Fruit fly (Drosophila melanogaster): ENCODE measurements around the gene CG12617.
A peak's percentile ranks its signal among the peaks of the same experiment; 100 is the strongest.

Gene CG12617

DNA sequence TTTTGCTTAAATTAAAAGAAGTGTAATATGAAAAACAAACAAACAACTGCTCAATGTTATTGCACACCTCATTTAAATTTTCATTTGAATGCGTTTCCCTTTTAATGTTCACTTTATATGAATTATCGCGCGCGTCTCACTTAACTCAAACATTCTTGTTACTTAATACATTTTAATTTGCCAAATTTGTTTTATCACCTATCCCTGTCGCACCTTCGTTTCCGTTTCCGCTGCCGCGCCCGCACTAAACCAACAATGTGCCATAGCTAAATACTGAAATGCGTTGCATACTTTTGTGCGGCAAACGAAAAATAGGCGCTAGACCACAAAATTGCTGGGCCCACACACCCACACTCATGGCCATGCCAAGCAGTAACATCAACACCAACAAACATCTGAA is 7.3 kb upstream of the CG12617 start (continued):
- TF ChIP-seq Oli (tag; optimal IDR thresholded peaks at IDR 0.05), result peak; percentile 45
- TF ChIP-seq CG31441 (GFP tag; IDR thresholded peaks at IDR 0.05), result 0 out of 2 replicates have a peak, but pooled peaks have one; percentile 43
- no peak for TF ChIP-seq Adf1 (GFP tag; IDR thresholded peaks at IDR 0.05)
- TF ChIP-seq HLH54F (GFP tag; optimal IDR thresholded peaks at IDR 0.05), result peak; percentile 15
- TF ChIP-seq bab2 (GFP tag; optimal IDR thresholded peaks at IDR 0.05), result no peak
- TF ChIP-seq CG6683 (GFP tag; optimal IDR thresholded peaks at IDR 0.05), result no peak
- TF ChIP-seq CG11456 (GFP tag; IDR thresholded peaks at IDR 0.05), result peak; percentile 80
- TF ChIP-seq ken (GFP tag; IDR thresholded peaks at IDR 0.05), result peak; percentile 50; the same call in 2 of the 3 replicates
- TF ChIP-seq Opbp (GFP tag; IDR thresholded peaks at IDR 0.05; ENCODE audit: partially characterized antibody), result no peak
- no peak for TF ChIP-seq Chrac-16 (GFP tag; optimal IDR thresholded peaks at IDR 0.05)
- TF ChIP-seq CG6254 (GFP tag; optimal IDR thresholded peaks at IDR 0.05), result peak; percentile 67
- peak; percentile 28 to 39 for TF ChIP-seq chif (GFP tag; optimal IDR thresholded peaks at IDR 0.05)
- TF ChIP-seq Meics (GFP tag; optimal IDR thresholded peaks at IDR 0.05), result peak; percentile 67
- TF ChIP-seq disco-r (GFP tag; optimal IDR thresholded peaks at IDR 0.05), result peak; percentile 15
- TF ChIP-seq danr (GFP tag; IDR thresholded peaks at IDR 0.05), result 0 out of 2 replicates have a peak, but pooled peaks have one; percentile 46
- no peak for TF ChIP-seq hkb (optimal IDR thresholded peaks at IDR 0.05)
- peak; percentile 56 for TF ChIP-seq hkb (GFP tag; IDR thresholded peaks at IDR 0.05)
- TF ChIP-seq Ets65A (GFP tag), result no peak
- TF ChIP-seq CG11560 (tag; IDR thresholded peaks at IDR 0.05), result no peak
- no peak for TF ChIP-seq CG15696 (tag; optimal IDR thresholded peaks at IDR 0.05)
- no peak for TF ChIP-seq CG16813 (GFP tag; IDR thresholded peaks at IDR 0.05; ENCODE audit: partially characterized antibody)
- no peak for TF ChIP-seq CG10959 (GFP tag; IDR thresholded peaks at IDR 0.05)
- no peak for TF ChIP-seq CG13894 (tag; optimal IDR thresholded peaks at IDR 0.05)
- peak; percentile 14 for TF ChIP-seq CG8281 (tag; optimal IDR thresholded peaks at IDR 0.05)
- peak; percentile 67 for TF ChIP-seq CG3065 (GFP tag; optimal IDR thresholded peaks at IDR 0.05)
- TF ChIP-seq CG12391 (tag; optimal IDR thresholded peaks at IDR 0.05), result peak; percentile 55
- TF ChIP-seq sna (GFP tag; IDR thresholded peaks at IDR 0.05; ENCODE audit: partially characterized antibody), result no peak
- no peak for TF ChIP-seq CG14014 (GFP tag; IDR thresholded peaks at IDR 0.05)
- no peak for TF ChIP-seq chinmo (GFP tag; IDR thresholded peaks at IDR 0.05; ENCODE audit: partially characterized antibody)
- TF ChIP-seq knrl (GFP tag; IDR thresholded peaks at IDR 0.05; ENCODE audit: partially characterized antibody), result no peak
- no peak for TF ChIP-seq CG2129 (GFP tag; IDR thresholded peaks at IDR 0.05; ENCODE audit: partially characterized antibody)
- no peak for TF ChIP-seq zen2 (GFP tag; IDR thresholded peaks at IDR 0.05; ENCODE audit: partially characterized antibody)
- no peak for TF ChIP-seq unc-4 (GFP tag; IDR thresholded peaks at IDR 0.05; ENCODE audit: partially characterized antibody)
- no peak for TF ChIP-seq Lim3 (GFP tag; IDR thresholded peaks at IDR 0.05)
- peak; percentile 72 for TF ChIP-seq CG9817 (tag; optimal IDR thresholded peaks at IDR 0.05)
- peak; percentile 81 for TF ChIP-seq PHDP (tag; optimal IDR thresholded peaks at IDR 0.05)
- TF ChIP-seq Max (GFP tag; optimal IDR thresholded peaks at IDR 0.05), result no peak
- peak; percentile 46 for TF ChIP-seq Asciz (GFP tag; optimal IDR thresholded peaks at IDR 0.05)
- peak; percentile 59 for TF ChIP-seq CG15269 (tag; optimal IDR thresholded peaks at IDR 0.05)
- peak; percentile 55 for TF ChIP-seq B-H2 (GFP tag; optimal IDR thresholded peaks at IDR 0.05)
- TF ChIP-seq cwo (GFP tag; optimal IDR thresholded peaks at IDR 0.05), result no peak
- TF ChIP-seq Atf-2 (GFP tag; optimal IDR thresholded peaks at IDR 0.05), result peak; percentile 46
- peak; percentile 68 for TF ChIP-seq Hmr (GFP tag; optimal IDR thresholded peaks at IDR 0.05)
- TF ChIP-seq Fer3 (tag; optimal IDR thresholded peaks at IDR 0.05), result peak; percentile 68
- TF ChIP-seq CG3838 (GFP tag; optimal IDR thresholded peaks at IDR 0.05), result no peak
- no peak for TF ChIP-seq jumu (GFP tag; optimal IDR thresholded peaks at IDR 0.05)
- peak; percentile 8 for TF ChIP-seq sima (GFP tag; optimal IDR thresholded peaks at IDR 0.05)
- peak; percentile 84 for TF ChIP-seq CG1233 (GFP tag; optimal IDR thresholded peaks at IDR 0.05)
- no peak for TF ChIP-seq lov (optimal IDR thresholded peaks at IDR 0.05)
- TF ChIP-seq lov (GFP tag; IDR thresholded peaks at IDR 0.05), result peak; percentile 90; the same call in 2 of the 3 replicates
- TF ChIP-seq CG30020 (tag; optimal IDR thresholded peaks at IDR 0.05), result no peak
